Fruit fly (Drosophila melanogaster) whole organism: Measurements from ENCODE around the gene CG2962.

ENCODE experiments used
- CG8478 ChIP-seq: fragments of >200 bp; optimal IDR thresholded peaks from 2 replicates; lab custom pipeline; 2018; ENCODE audit warnings: inconsistent platforms
- Dll ChIP-seq: fragments of >200 bp; optimal IDR thresholded peaks from 2 replicates; lab custom pipeline; 2017
- EcR ChIP-seq, 2 experiments: fragments of >200 bp; optimal IDR thresholded peaks; 2 replicates each; lab custom pipeline; 2017; ENCODE audit warnings: missing biosample characterization in 2 of 2, missing genetic modification characterization in 2 of 2, missing genetic modification reagents in 2 of 2
- pan ChIP-seq: fragments of >200 bp; optimal IDR thresholded peaks from 2 replicates; lab custom pipeline; 2017
- psq ChIP-seq: fragments of >200 bp; optimal IDR thresholded peaks from 2 replicates; lab custom pipeline; 2017
- usp ChIP-seq: fragments of >200 bp; optimal IDR thresholded peaks from 2 replicates; lab custom pipeline; 2017; ENCODE audit warnings: missing biosample characterization, missing genetic modification characterization, mixed read lengths

Gene CG2962

dm6 chrX:10216634-10217239 lies at the start of gene CG2962:
CG2962 (minus strand) TSS chrX:10216642.
- TF ChIP-seq Dll (lab: Kevin White, UChicago) (no peak), CG8478 (no peak), usp (GFP tag; lab: Kevin White, UChicago) (no peak), EcR (GFP tag; optimal IDR thresholded peaks at IDR 0.05; lab: Kevin White, UChicago) (no peak)

- TF ChIP-seq usp (GFP tag; lab: Kevin White, UChicago), result no peak
- TF ChIP-seq CG8478, result no peak
- TF ChIP-seq Dll (lab: Kevin White, UChicago), result no peak
- TF ChIP-seq pan (lab: Kevin White, UChicago), result no peak
- TF ChIP-seq EcR (GFP tag; optimal IDR thresholded peaks at IDR 0.05; lab: Kevin White, UChicago), result no peak
These were observed 49.6 kb upstream of the CG2962 start for dm6 chrX:10266018-10266384.

dm6 chrX:10265213-10266017 lies 49.0 kb upstream of the CG2962 start, which contains the start of gene CG12643:
CG12643 (minus strand) TSS chrX:10265263.
- TF ChIP-seq EcR (GFP tag; optimal IDR thresholded peaks at IDR 0.05; lab: Kevin White, UChicago) (peak in 1 of 2 experiments; percentile 41), usp (GFP tag; lab: Kevin White, UChicago) (no peak), pan (lab: Kevin White, UChicago) (peak; percentile 91)

dm6 chrX:10263957-10264248 lies 47.5 kb upstream of the CG2962 start:
- TF ChIP-seq Dll (lab: Kevin White, UChicago), result no peak
- TF ChIP-seq usp (GFP tag; lab: Kevin White, UChicago), result no peak
- no peak for TF ChIP-seq psq (lab: Kevin White, UChicago)
- no peak for TF ChIP-seq EcR (GFP tag; optimal IDR thresholded peaks at IDR 0.05; lab: Kevin White, UChicago)
- TF ChIP-seq CG8478, result no peak
- TF ChIP-seq pan (lab: Kevin White, UChicago), result no peak

dm6 chrX:10263165-10263956 lies 46.9 kb upstream of the CG2962 start, which contains the start of gene Hk:
Hk (minus strand) TSS chrX:10263485.
- no peak for TF ChIP-seq psq (lab: Kevin White, UChicago)
- no peak for TF ChIP-seq Dll (lab: Kevin White, UChicago)
- peak in 1 of 2 experiments; percentile 63 for TF ChIP-seq EcR (GFP tag; optimal IDR thresholded peaks at IDR 0.05; lab: Kevin White, UChicago)
- no peak for TF ChIP-seq usp (GFP tag; lab: Kevin White, UChicago)
- TF ChIP-seq CG8478, result no peak

- TF ChIP-seq Dll (lab: Kevin White, UChicago) (no peak), EcR (GFP tag; optimal IDR thresholded peaks at IDR 0.05; lab: Kevin White, UChicago) (no peak)
These were observed 44.7 kb upstream of the CG2962 start for dm6 chrX:10261172-10261571.

dm6 chrX:10259524-10259923 lies 43.1 kb upstream of the CG2962 start:
- TF ChIP-seq CG8478, result no peak
- TF ChIP-seq EcR (GFP tag; optimal IDR thresholded peaks at IDR 0.05; lab: Kevin White, UChicago), result no peak
- no peak for TF ChIP-seq pan (lab: Kevin White, UChicago)
- no peak for TF ChIP-seq psq (lab: Kevin White, UChicago)
- no peak for TF ChIP-seq usp (GFP tag; lab: Kevin White, UChicago)
- no peak for TF ChIP-seq Dll (lab: Kevin White, UChicago)

- TF ChIP-seq Dll (lab: Kevin White, UChicago), result no peak
- TF ChIP-seq psq (lab: Kevin White, UChicago), result no peak
- no peak for TF ChIP-seq usp (GFP tag; lab: Kevin White, UChicago)
- no peak for TF ChIP-seq pan (lab: Kevin White, UChicago)
- TF ChIP-seq CG8478, result no peak
- no peak for TF ChIP-seq EcR (GFP tag; optimal IDR thresholded peaks at IDR 0.05; lab: Kevin White, UChicago)
These were observed 39.8 kb upstream of the CG2962 start for dm6 chrX:10256228-10256627.

- no peak for TF ChIP-seq CG8478
- no peak for TF ChIP-seq usp (GFP tag; lab: Kevin White, UChicago)
- no peak for TF ChIP-seq psq (lab: Kevin White, UChicago)
- TF ChIP-seq Dll (lab: Kevin White, UChicago), result no peak
- TF ChIP-seq EcR (GFP tag; optimal IDR thresholded peaks at IDR 0.05; lab: Kevin White, UChicago), result no peak
- no peak for TF ChIP-seq pan (lab: Kevin White, UChicago)
These were observed 36.3 kb upstream of the CG2962 start for dm6 chrX:10252745-10253144.

- TF ChIP-seq pan (lab: Kevin White, UChicago) (no peak), psq (lab: Kevin White, UChicago) (no peak), EcR (GFP tag; optimal IDR thresholded peaks at IDR 0.05; lab: Kevin White, UChicago) (no peak), CG8478 (no peak), usp (GFP tag; lab: Kevin White, UChicago) (no peak), Dll (lab: Kevin White, UChicago) (no peak)
These were observed 34.2 kb upstream of the CG2962 start for dm6 chrX:10250659-10251058.

- TF ChIP-seq usp (GFP tag; lab: Kevin White, UChicago) (no peak), Dll (lab: Kevin White, UChicago) (no peak), CG8478 (no peak), pan (lab: Kevin White, UChicago) (no peak), EcR (GFP tag; optimal IDR thresholded peaks at IDR 0.05; lab: Kevin White, UChicago) (no peak), psq (lab: Kevin White, UChicago) (no peak)
These were observed 33.6 kb upstream of the CG2962 start for dm6 chrX:10250017-10250416.
